Worm (Caenorhabditis elegans): ENCODE results near the gene T01D1.3.

Gene T01D1.3

ce11 chrII:159294-159922 lies 16.4 kb downstream of the T01D1.3 start:
- TF ChIP-seq ceh-27 (GFP tag; optimal IDR thresholded peaks at IDR 0.05): peak; percentile 13
- TF ChIP-seq nhr-179 (tag; optimal IDR thresholded peaks at IDR 0.05): no peak
- TF ChIP-seq lin-40 (tag; optimal IDR thresholded peaks at IDR 0.05): peak; percentile 6
- TF ChIP-seq F10E7.11 (tag; optimal IDR thresholded peaks at IDR 0.05): no peak
- TF ChIP-seq attf-5 (GFP tag; optimal IDR thresholded peaks at IDR 0.05): peak; percentile 37
- TF ChIP-seq cebp-1 (GFP tag; IDR thresholded peaks at IDR 0.05): no peak
- peak; percentile 16 for TF ChIP-seq cebp-1 (tag; optimal IDR thresholded peaks at IDR 0.05)
- TF ChIP-seq nhr-80 (tag; optimal IDR thresholded peaks at IDR 0.05): peak; percentile 44
- peak; percentile 61; the same call in 1 of the 2 replicates for TF ChIP-seq hmg-1.2 (GFP tag; IDR thresholded peaks at IDR 0.05)

- no peak for TF ChIP-seq tlf-1 (GFP tag; optimal IDR thresholded peaks at IDR 0.05)
- TF ChIP-seq sptf-2 (GFP tag; optimal IDR thresholded peaks at IDR 0.05): no peak
- no peak for TF ChIP-seq hlh-26 (GFP tag; conservative IDR thresholded peaks at IDR 0.05)
- no peak for TF ChIP-seq attf-3 (GFP tag; conservative IDR thresholded peaks at IDR 0.05)
- TF ChIP-seq nhr-80 (tag; optimal IDR thresholded peaks at IDR 0.05): peak; percentile 51
These were observed 17.6 kb downstream of the T01D1.3 start for ce11 chrII:158004-158731.

- TF ChIP-seq F57A8.1 (GFP tag; optimal IDR thresholded peaks at IDR 0.05) (no peak), ama-1 (optimal IDR thresholded peaks at IDR 0.05) (no peak), ama-1 (GFP tag; optimal IDR thresholded peaks at IDR 0.05) (no peak), nfya-1 (tag; optimal IDR thresholded peaks at IDR 0.05; ENCODE audit: borderline replicate concordance, insufficient read depth) (no peak), lin-35 (GFP tag; optimal IDR thresholded peaks at IDR 0.05) (no peak), somi-1 (GFP tag; optimal IDR thresholded peaks at IDR 0.05) (no peak), C06A6.2 (GFP tag; conservative IDR thresholded peaks at IDR 0.05) (no peak), F33H1.4 (GFP tag; IDR thresholded peaks at IDR 0.05) (no peak), lin-40 (tag; optimal IDR thresholded peaks at IDR 0.05) (no peak), Y67H2A.10 (GFP tag; conservative IDR thresholded peaks at IDR 0.05) (no peak)
These were observed 18.7 kb downstream of the T01D1.3 start for ce11 chrII:156999-157499.

- TF ChIP-seq snpc-1.1 (tag; optimal IDR thresholded peaks at IDR 0.05; ENCODE audit: insufficient read depth) (no peak), F33H1.4 (GFP tag; IDR thresholded peaks at IDR 0.05) (peak; percentile 55), Y56A3A.18 (GFP tag; IDR thresholded peaks at IDR 0.05) (peak; percentile 73; the same call in 1 of the 2 replicates), ceh-91 (GFP tag; IDR thresholded peaks at IDR 0.05) (peak; percentile 35; the same call in 1 of the 2 replicates), ceh-100 (GFP tag; IDR thresholded peaks at IDR 0.05) (peak; percentile 76), ztf-6 (GFP tag; IDR thresholded peaks at IDR 0.05) (no peak), madf-10 (tag; optimal IDR thresholded peaks at IDR 0.05) (peak; percentile 50), F22D6.2 (tag; optimal IDR thresholded peaks at IDR 0.05) (peak; percentile 11), madf-6 (GFP tag; IDR thresholded peaks at IDR 0.05) (peak; percentile 76), ztf-22 (GFP tag; optimal IDR thresholded peaks at IDR 0.05) (no peak), lag-1 (GFP tag; IDR thresholded peaks at IDR 0.05) (no peak), tbp1 (GFP tag; optimal IDR thresholded peaks at IDR 0.05) (peak; percentile 60), lin-54 (GFP tag; optimal IDR thresholded peaks at IDR 0.05) (peak; percentile 87), hmg-1.2 (GFP tag; IDR thresholded peaks at IDR 0.05) (peak; percentile 64), ZK185.1 (tag; optimal IDR thresholded peaks at IDR 0.05; ENCODE audit: poor library complexity, severe bottlenecking) (peak; percentile 41), rpc-1 (optimal IDR thresholded peaks at IDR 0.05) (no peak), rpc-1 (tag; optimal IDR thresholded peaks at IDR 0.05) (no peak), F57C9.4 (tag; optimal IDR thresholded peaks at IDR 0.05) (no peak), F23B12.7 (tag; optimal IDR thresholded peaks at IDR 0.05; ENCODE audit: insufficient read depth) (peak; percentile 38), lin-40 (tag; optimal IDR thresholded peaks at IDR 0.05) (peak; percentile 93), dpl-1 (GFP tag; optimal IDR thresholded peaks at IDR 0.05) (peak; percentile 74), dox-1 (GFP tag; IDR thresholded peaks at IDR 0.05) (peak; percentile 87), him-1 (tag; optimal IDR thresholded peaks at IDR 0.05) (peak; percentile 12), ceh-27 (GFP tag; optimal IDR thresholded peaks at IDR 0.05) (peak; percentile 63)
These were observed 19.9 kb downstream of the T01D1.3 start, which contains the start of gene mrpl-28 for ce11 chrII:155904-156303. Gene mrpl-28 (minus strand): TSS chrII:156009.

Data from whole organism, young adult.